Worm (Caenorhabditis elegans): ENCODE data around the gene F21D5.6.
A peak's percentile ranks its signal among the peaks of the same experiment; 100 is the strongest.

Gene F21D5.6

ce11 chrIV:8743654-8744332 lies 2.6 kb upstream of the F21D5.6 start, which contains the start of gene F21D5.7 (continued):
- no peak for TF ChIP-seq pag-3 (tag; optimal IDR thresholded peaks at IDR 0.05; ENCODE audit: borderline replicate concordance, insufficient read depth)
- no peak for TF ChIP-seq unc-98 (GFP tag; IDR thresholded peaks at IDR 0.05)
- TF ChIP-seq mep-1 (tag; optimal IDR thresholded peaks at IDR 0.05): peak; percentile 90
- TF ChIP-seq dpl-1 (GFP tag; optimal IDR thresholded peaks at IDR 0.05): peak; percentile 81 to 88 (median 87)
- no peak for TF ChIP-seq zag-1 (tag; optimal IDR thresholded peaks at IDR 0.05)
- TF ChIP-seq ceh-90 (tag; optimal IDR thresholded peaks at IDR 0.05): no peak
- TF ChIP-seq lin-13 (GFP tag; optimal IDR thresholded peaks at IDR 0.05): peak; percentile 72
- peak; percentile 82 for TF ChIP-seq skn-1 (tag; optimal IDR thresholded peaks at IDR 0.05)
- no peak for TF ChIP-seq sptf-1 (tag; optimal IDR thresholded peaks at IDR 0.05)
- no peak for TF ChIP-seq tlp-1 (tag; optimal IDR thresholded peaks at IDR 0.05)
- peak; percentile 66 for TF ChIP-seq egl-13 (tag; optimal IDR thresholded peaks at IDR 0.05)
- peak; percentile 70 to 79 (median 73) for TF ChIP-seq ceh-82 (tag; optimal IDR thresholded peaks at IDR 0.05)
- no peak for TF ChIP-seq mef-2 (tag; optimal IDR thresholded peaks at IDR 0.05)
- peak; percentile 84 for TF ChIP-seq nhr-19 (GFP tag; conservative IDR thresholded peaks at IDR 0.05)
- peak; percentile 79 for TF ChIP-seq lin-39 (tag; optimal IDR thresholded peaks at IDR 0.05)
- TF ChIP-seq egl-27 (tag; optimal IDR thresholded peaks at IDR 0.05): no peak
- TF ChIP-seq unc-30 (tag; optimal IDR thresholded peaks at IDR 0.05): no peak
- peak; percentile 87 for TF ChIP-seq snu-23 (GFP tag; optimal IDR thresholded peaks at IDR 0.05)
- peak; percentile 68 for TF ChIP-seq jun-1 (tag; optimal IDR thresholded peaks at IDR 0.05)
- peak; percentile 83 for TF ChIP-seq nhr-20 (tag; optimal IDR thresholded peaks at IDR 0.05)
- no peak for TF ChIP-seq nhr-76 (tag; optimal IDR thresholded peaks at IDR 0.05)
- peak; percentile 80 for TF ChIP-seq dsc-1 (tag; optimal IDR thresholded peaks at IDR 0.05)
- no peak for TF ChIP-seq unc-62 (GFP tag; optimal IDR thresholded peaks at IDR 0.05)
- no peak for TF ChIP-seq alr-1 (tag; optimal IDR thresholded peaks at IDR 0.05; ENCODE audit: borderline replicate concordance)
- peak; percentile 89 for TF ChIP-seq nhr-85 (tag)
- peak; percentile 67 for TF ChIP-seq C16A3.4 (tag; optimal IDR thresholded peaks at IDR 0.05)
- TF ChIP-seq sox-4 (tag; optimal IDR thresholded peaks at IDR 0.05): peak; percentile 23
- TF ChIP-seq irx-1 (tag; optimal IDR thresholded peaks at IDR 0.05): peak; percentile 80
- no peak for TF ChIP-seq mab-9 (GFP tag; IDR thresholded peaks at IDR 0.05)
- TF ChIP-seq swsn-7 (tag; optimal IDR thresholded peaks at IDR 0.05): peak; percentile 85
- peak; percentile 85 to 91 for TF ChIP-seq lin-35 (GFP tag; optimal IDR thresholded peaks at IDR 0.05)
- TF ChIP-seq efl-1 (optimal IDR thresholded peaks at IDR 0.05): peak; percentile 75 to 86
- peak; percentile 86 to 98 for TF ChIP-seq efl-1 (GFP tag; optimal IDR thresholded peaks at IDR 0.05 in 1 of 2)
- TF ChIP-seq fkh-8 (tag; optimal IDR thresholded peaks at IDR 0.05): peak; percentile 46
- TF ChIP-seq C34B4.2 (tag; optimal IDR thresholded peaks at IDR 0.05): no peak
- TF ChIP-seq nhr-77 (tag; optimal IDR thresholded peaks at IDR 0.05): peak; percentile 56
- TF ChIP-seq nhr-12 (tag; optimal IDR thresholded peaks at IDR 0.05): no peak
- TF ChIP-seq pqm-1 (tag; optimal IDR thresholded peaks at IDR 0.05): no peak
- TF ChIP-seq unc-130 (tag; optimal IDR thresholded peaks at IDR 0.05): peak; percentile 60
- TF ChIP-seq elt-2 (tag; optimal IDR thresholded peaks at IDR 0.05): peak; percentile 81
- peak in 1 of 2 experiments; percentile 25 for TF ChIP-seq ztf-11 (tag; optimal IDR thresholded peaks at IDR 0.05)
- no peak for TF ChIP-seq Y116A8C.19 (tag; optimal IDR thresholded peaks at IDR 0.05; ENCODE audit: borderline replicate concordance)
- peak; percentile 43 for TF ChIP-seq aha-1 (tag; optimal IDR thresholded peaks at IDR 0.05)
- no peak for TF ChIP-seq fkh-4 (tag; optimal IDR thresholded peaks at IDR 0.05; ENCODE audit: borderline replicate concordance)
- peak; percentile 87 for TF ChIP-seq lin-14 (GFP tag; optimal IDR thresholded peaks at IDR 0.05)
- TF ChIP-seq nhr-47 (tag; optimal IDR thresholded peaks at IDR 0.05): peak; percentile 85
- no peak for TF ChIP-seq ceh-8 (GFP tag; optimal IDR thresholded peaks at IDR 0.05)
- TF ChIP-seq nhr-11 (tag; optimal IDR thresholded peaks at IDR 0.05): peak; percentile 61
- TF ChIP-seq ztf-4 (tag; optimal IDR thresholded peaks at IDR 0.05): peak; percentile 33
- no peak for TF ChIP-seq hlh-17 (GFP tag; optimal IDR thresholded peaks at IDR 0.05; ENCODE audit: borderline replicate concordance)
- TF ChIP-seq hlh-4 (tag; optimal IDR thresholded peaks at IDR 0.05): no peak
- no peak for TF ChIP-seq ceh-63 (GFP tag; optimal IDR thresholded peaks at IDR 0.05)
